Fruit fly (Drosophila melanogaster) whole organism, pupa: Measurements from ENCODE around the gene Cap-D3.

Source experiments
- CG10348 ChIP-seq: fragments of 200-800 bp; sonication (Bioruptor generic); IDR thresholded peaks from 2 replicates; pipeline ENCODE4 v1.3.6; 2022; ENCODE audit warnings: missing biosample characterization, missing genetic modification characterization
- CG13204 ChIP-seq: fragments of 200-800 bp; sonication (Bioruptor generic); optimal IDR thresholded peaks from 2 replicates; lab custom pipeline; 2018; ENCODE audit warnings: missing biosample characterization, mild to moderate bottlenecking, missing genetic modification characterization, moderate library complexity
- CG14655 ChIP-seq: fragments of 200-800 bp; sonication (Bioruptor generic); optimal IDR thresholded peaks from 3 replicates; lab custom pipeline; 2017; ENCODE audit warnings: mild to moderate bottlenecking, missing biosample characterization, missing genetic modification reagents, missing genetic modification characterization
- CG17806 ChIP-seq: fragments of 200-800 bp; sonication (Bioruptor generic); optimal IDR thresholded peaks from 2 replicates; lab custom pipeline; 2018; ENCODE audit warnings: missing biosample characterization, mild to moderate bottlenecking, missing genetic modification characterization, moderate library complexity
- CG34367 ChIP-seq: fragments of 200-800 bp; sonication (Bioruptor generic); optimal IDR thresholded peaks from 2 replicates; lab custom pipeline; 2018; ENCODE audit warnings: missing biosample characterization, mild to moderate bottlenecking, missing genetic modification characterization
- CG4496 ChIP-seq: fragments of 200-800 bp; sonication (Bioruptor generic); IDR thresholded peaks from 3 replicates; pipeline ENCODE4 v1.3.6; 2022; ENCODE audit warnings: missing biosample characterization, missing genetic modification characterization
- CG8301 ChIP-seq: fragments of 200-800 bp; sonication (Bioruptor generic); optimal IDR thresholded peaks from 2 replicates; lab custom pipeline; 2018; ENCODE audit warnings: missing biosample characterization, mild to moderate bottlenecking, missing genetic modification characterization
- EcR ChIP-seq: fragments of 200-800 bp; sonication (Bioruptor generic); optimal IDR thresholded peaks from 3 replicates; lab custom pipeline; 2019; ENCODE audit warnings: missing biosample characterization, missing genetic modification characterization, mild to moderate bottlenecking, moderate library complexity, missing genetic modification reagents
- Ets98B ChIP-seq: fragments of 200-800 bp; sonication (Bioruptor generic); IDR thresholded peaks from 2 replicates; pipeline ENCODE4 v1.3.6; 2022; ENCODE audit warnings: missing biosample characterization, missing genetic modification characterization
- Pif1A ChIP-seq: fragments of 200-800 bp; sonication (Bioruptor generic); optimal IDR thresholded peaks from 3 replicates; lab custom pipeline; 2016; ENCODE audit warnings: missing biosample characterization, missing genetic modification characterization
- Snoo ChIP-seq: fragments of 200-800 bp; sonication (Bioruptor generic); optimal IDR thresholded peaks from 3 replicates; lab custom pipeline; 2017; ENCODE audit warnings: missing biosample characterization, mild to moderate bottlenecking, missing genetic modification characterization, inconsistent platforms
- gl ChIP-seq: fragments of 200-800 bp; sonication (Bioruptor generic); optimal IDR thresholded peaks from 2 replicates; lab custom pipeline; 2018; ENCODE audit warnings: missing biosample characterization, mild to moderate bottlenecking, missing genetic modification characterization
- rn ChIP-seq: fragments of 200-800 bp; sonication (Bioruptor generic); IDR thresholded peaks from 2 replicates; pipeline ENCODE4 v1.3.6; 2022; ENCODE audit warnings: missing biosample characterization, missing genetic modification characterization

DNA sequence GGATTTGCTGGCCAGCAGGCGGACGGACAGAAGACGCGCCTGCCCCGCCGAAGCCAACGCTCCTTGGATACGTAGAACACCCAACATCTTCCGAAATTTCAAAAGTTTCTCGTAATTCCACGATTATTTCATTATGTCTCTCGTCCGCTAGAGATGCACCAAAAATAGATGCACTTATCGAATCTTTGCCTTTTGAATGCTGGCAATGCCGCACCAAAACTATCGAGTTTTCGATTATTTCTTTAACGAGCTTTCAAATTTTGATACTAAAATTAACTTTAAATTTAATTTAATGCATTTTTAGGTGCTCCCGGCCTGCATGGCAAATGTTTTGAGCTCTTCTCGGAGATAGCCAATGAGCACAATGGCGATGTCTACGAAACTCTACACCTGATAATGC, 6.4 kb downstream of the Cap-D3 start, which contains the start of gene Coq6:
- TF ChIP-seq EcR (GFP tag; lab: Kevin White, UChicago): no peak
- no peak for TF ChIP-seq CG34367 (tag; lab: Kevin White, UChicago)
- no peak for TF ChIP-seq CG8301 (tag; lab: Kevin White, UChicago)
- no peak for TF ChIP-seq CG14655 (GFP tag; lab: Kevin White, UChicago)
- no peak for TF ChIP-seq Ets98B (GFP tag; lab: Robert Waterston, UW)
- 0 out of 3 replicates have a peak, but pooled peaks have one; percentile 35 for TF ChIP-seq CG4496 (GFP tag; lab: Robert Waterston, UW)
- no peak for TF ChIP-seq rn (GFP tag; lab: Robert Waterston, UW)
- TF ChIP-seq CG13204: no peak
- no peak for TF ChIP-seq CG17806 (tag; lab: Kevin White, UChicago)
- no peak for TF ChIP-seq Pif1A (GFP tag; lab: Kevin White, UChicago)
- TF ChIP-seq CG10348: no peak
- no peak for TF ChIP-seq gl
- TF ChIP-seq Snoo (tag; lab: Kevin White, UChicago): no peak
